Worm (Caenorhabditis elegans) whole organism, mixed stage, embryonic: ENCODE results near the gene egl-47.

ENCODE experiments used
- blmp-1 ChIP-seq: fragments of 150-350 bp; optimal IDR thresholded peaks from 2 replicates; lab custom pipeline; 2014; ENCODE audit warnings: missing biosample characterization, missing genetic modification characterization
- ceh-43 ChIP-seq: fragments of 200-800 bp; sonication (Bioruptor generic); optimal IDR thresholded peaks from 2 replicates; lab custom pipeline; 2018; ENCODE audit warnings: mild to moderate bottlenecking, missing genetic modification characterization, moderate library complexity, missing compliant biosample characterization
- elt-3 ChIP-seq: fragments of 150-350 bp; optimal IDR thresholded peaks from 2 replicates; lab custom pipeline; 2014; ENCODE audit warnings: missing biosample characterization, missing genetic modification characterization
- nhr-12 ChIP-seq: fragments of 150-350 bp; optimal IDR thresholded peaks from 2 replicates; lab custom pipeline; 2014; ENCODE audit warnings: missing biosample characterization, missing genetic modification characterization
- nhr-237 ChIP-seq: fragments of 150-350 bp; optimal IDR thresholded peaks from 2 replicates; lab custom pipeline; 2014; ENCODE audit warnings: missing biosample characterization, missing genetic modification characterization
- nhr-76 ChIP-seq: sonication (generic microtip); optimal IDR thresholded peaks from 2 replicates; lab custom pipeline; 2017; ENCODE audit warnings: missing biosample characterization, missing genetic modification characterization
- pha-4 ChIP-seq: fragments of 150-350 bp; optimal IDR thresholded peaks from 2 replicates; lab custom pipeline; 2018; ENCODE audit warnings: missing biosample characterization, missing genetic modification reagents, missing genetic modification characterization
- snpc-4 ChIP-seq: fragments of 150-350 bp; optimal IDR thresholded peaks from 2 replicates; lab custom pipeline; 2014; ENCODE audit warnings: missing biosample characterization, missing genetic modification characterization
- sptf-1 ChIP-seq: sonication (generic microtip); optimal IDR thresholded peaks from 2 replicates; lab custom pipeline; 2017; ENCODE audit warnings: mild to moderate bottlenecking, missing genetic modification characterization, moderate library complexity, missing compliant biosample characterization
- unc-39 ChIP-seq: fragments of 150-350 bp; optimal IDR thresholded peaks from 2 replicates; lab custom pipeline; 2014; ENCODE audit warnings: missing biosample characterization, missing genetic modification characterization
- unc-62 ChIP-seq: fragments of 150-350 bp; optimal IDR thresholded peaks from 2 replicates; lab custom pipeline; 2014; ENCODE audit warnings: missing biosample characterization, missing genetic modification reagents, missing genetic modification characterization

DNA sequence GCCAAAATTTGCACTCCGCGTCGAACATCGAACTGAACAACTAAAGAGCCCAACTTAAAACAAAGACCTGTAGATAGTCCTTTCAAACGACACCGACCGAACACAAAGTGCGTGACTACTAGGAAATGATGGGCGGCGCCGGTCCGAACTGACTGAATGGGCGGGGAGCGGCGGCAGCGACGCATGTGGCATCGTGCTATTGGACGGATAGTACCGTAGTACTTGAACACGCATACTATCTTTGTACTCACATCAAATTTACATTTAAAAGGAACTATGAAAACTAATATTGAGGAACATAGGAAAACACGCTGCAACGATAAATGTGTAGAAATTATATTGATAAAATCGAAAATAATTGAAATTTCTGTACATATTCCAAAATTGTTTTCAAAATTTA, 39.0 kb upstream of the egl-47 start:
- no peak for TF ChIP-seq nhr-12 (tag; lab: Kevin White, UChicago)
- no peak for TF ChIP-seq nhr-237 (tag; lab: Kevin White, UChicago)
- TF ChIP-seq nhr-76 (tag; lab: Kevin White, UChicago): no peak
- TF ChIP-seq unc-39 (tag; lab: Kevin White, UChicago): no peak
- no peak for TF ChIP-seq unc-62 (GFP tag; lab: Kevin White, UChicago)
- TF ChIP-seq ceh-43 (GFP tag; lab: Kevin White, UChicago): no peak
- no peak for TF ChIP-seq elt-3
- TF ChIP-seq blmp-1: no peak
- no peak for TF ChIP-seq snpc-4 (tag; lab: Kevin White, UChicago)
- TF ChIP-seq pha-4 (tag; lab: Kevin White, UChicago): no peak
- no peak for TF ChIP-seq sptf-1
